Worm (Caenorhabditis elegans) whole organism, mixed stage, embryonic: ENCODE data around the gene sart-3.

ENCODE experiments used
- M03D4.4 ChIP-seq: sonication (generic microtip); optimal IDR thresholded peaks from 2 replicates; lab custom pipeline; 2017; ENCODE audit warnings: mild to moderate bottlenecking, missing genetic modification characterization, missing compliant biosample characterization
- bed-3 ChIP-seq: fragments of 200-800 bp; sonication (Bioruptor generic); optimal IDR thresholded peaks from 3 replicates; lab custom pipeline; 2018; ENCODE audit warnings: mild to moderate bottlenecking, missing genetic modification characterization, moderate library complexity, missing compliant biosample characterization
- blmp-1 ChIP-seq: fragments of 150-350 bp; optimal IDR thresholded peaks from 2 replicates; lab custom pipeline; 2014; ENCODE audit warnings: missing biosample characterization, missing genetic modification characterization
- ceh-39 ChIP-seq: fragments of 150-350 bp; optimal IDR thresholded peaks from 2 replicates; lab custom pipeline; 2014; ENCODE audit warnings: missing biosample characterization, missing genetic modification characterization
- ceh-43 ChIP-seq: fragments of 200-800 bp; sonication (Bioruptor generic); optimal IDR thresholded peaks from 2 replicates; lab custom pipeline; 2018; ENCODE audit warnings: mild to moderate bottlenecking, missing genetic modification characterization, moderate library complexity, missing compliant biosample characterization
- ceh-83 ChIP-seq: fragments of 200-800 bp; sonication (Bioruptor generic); optimal IDR thresholded peaks from 2 replicates; lab custom pipeline; 2018; ENCODE audit warnings: mild to moderate bottlenecking, missing genetic modification characterization, missing compliant biosample characterization
- ces-1 ChIP-seq: fragments of 150-350 bp; optimal IDR thresholded peaks from 2 replicates; lab custom pipeline; 2014; ENCODE audit warnings: missing biosample characterization, missing genetic modification reagents, missing genetic modification characterization
- cnd-1 ChIP-seq: fragments of 200-800 bp; sonication (Bioruptor generic); optimal IDR thresholded peaks from 2 replicates; lab custom pipeline; 2018; ENCODE audit warnings: mild to moderate bottlenecking, missing genetic modification characterization, missing compliant biosample characterization
- drap-1 ChIP-seq: fragments of 200-800 bp; sonication (Bioruptor generic); optimal IDR thresholded peaks from 3 replicates; lab custom pipeline; 2018; ENCODE audit warnings: mild to moderate bottlenecking, missing genetic modification characterization, missing compliant biosample characterization
- elt-1 ChIP-seq: sonication (generic microtip); optimal IDR thresholded peaks from 2 replicates; lab custom pipeline; 2017; ENCODE audit warnings: missing genetic modification characterization, mild to moderate bottlenecking, missing compliant biosample characterization, antibody characterized with exemption, moderate library complexity, borderline replicate concordance; ENCODE audit not compliant: insufficient read depth
- elt-3 ChIP-seq: fragments of 150-350 bp; optimal IDR thresholded peaks from 2 replicates; lab custom pipeline; 2014; ENCODE audit warnings: missing biosample characterization, missing genetic modification characterization
- flh-1 ChIP-seq: fragments of 200-800 bp; sonication (Bioruptor generic); optimal IDR thresholded peaks from 2 replicates; lab custom pipeline; 2018; ENCODE audit warnings: mild to moderate bottlenecking, missing genetic modification characterization, moderate library complexity, missing compliant biosample characterization
- ham-2 ChIP-seq: fragments of 200-800 bp; sonication (Bioruptor generic); optimal IDR thresholded peaks from 2 replicates; lab custom pipeline; 2018; ENCODE audit warnings: mild to moderate bottlenecking, missing genetic modification characterization, missing compliant biosample characterization
- hlh-1 ChIP-seq: fragments of 150-350 bp; optimal IDR thresholded peaks from 2 replicates; lab custom pipeline; 2014; ENCODE audit warnings: missing biosample characterization, missing genetic modification reagents, missing genetic modification characterization
- lin-13 ChIP-seq: fragments of 150-350 bp; optimal IDR thresholded peaks from 2 replicates; lab custom pipeline; 2014; ENCODE audit warnings: missing biosample characterization, missing genetic modification characterization
- lin-32 ChIP-seq: fragments of 200-800 bp; sonication (Bioruptor generic); optimal IDR thresholded peaks from 2 replicates; lab custom pipeline; 2018; ENCODE audit warnings: mild to moderate bottlenecking, missing genetic modification characterization, missing compliant biosample characterization
- lsy-2 ChIP-seq: fragments of 150-350 bp; optimal IDR thresholded peaks from 2 replicates; lab custom pipeline; 2014; ENCODE audit warnings: missing biosample characterization, missing genetic modification characterization
- mab-5 ChIP-seq: fragments of 150-350 bp; optimal IDR thresholded peaks from 2 replicates; lab custom pipeline; 2014; ENCODE audit warnings: missing biosample characterization, missing genetic modification characterization
- mep-1 ChIP-seq: fragments of 150-350 bp; optimal IDR thresholded peaks from 2 replicates; lab custom pipeline; 2017; ENCODE audit warnings: missing biosample characterization, missing genetic modification reagents, missing genetic modification characterization, inconsistent platforms
- nhr-12 ChIP-seq: fragments of 150-350 bp; optimal IDR thresholded peaks from 2 replicates; lab custom pipeline; 2014; ENCODE audit warnings: missing biosample characterization, missing genetic modification characterization
- nhr-2 ChIP-seq: fragments of 150-350 bp; optimal IDR thresholded peaks from 2 replicates; lab custom pipeline; 2014; ENCODE audit warnings: missing biosample characterization, missing genetic modification characterization
- nhr-237 ChIP-seq: fragments of 150-350 bp; optimal IDR thresholded peaks from 2 replicates; lab custom pipeline; 2014; ENCODE audit warnings: missing biosample characterization, missing genetic modification characterization
- nhr-28 ChIP-seq: fragments of 150-350 bp; optimal IDR thresholded peaks from 2 replicates; lab custom pipeline; 2014; ENCODE audit warnings: missing biosample characterization, missing genetic modification characterization
- nhr-76 ChIP-seq: sonication (generic microtip); optimal IDR thresholded peaks from 2 replicates; lab custom pipeline; 2017; ENCODE audit warnings: missing biosample characterization, missing genetic modification characterization
- pha-4 ChIP-seq: fragments of 150-350 bp; optimal IDR thresholded peaks from 2 replicates; lab custom pipeline; 2018; ENCODE audit warnings: missing biosample characterization, missing genetic modification reagents, missing genetic modification characterization
- sem-2 ChIP-seq: fragments of 200-800 bp; sonication (Bioruptor generic); optimal IDR thresholded peaks from 2 replicates; lab custom pipeline; 2018; ENCODE audit warnings: mild to moderate bottlenecking, missing genetic modification characterization, missing compliant biosample characterization
- snpc-4 ChIP-seq: fragments of 150-350 bp; optimal IDR thresholded peaks from 2 replicates; lab custom pipeline; 2014; ENCODE audit warnings: missing biosample characterization, missing genetic modification characterization
- sptf-1 ChIP-seq: sonication (generic microtip); optimal IDR thresholded peaks from 2 replicates; lab custom pipeline; 2017; ENCODE audit warnings: mild to moderate bottlenecking, missing genetic modification characterization, moderate library complexity, missing compliant biosample characterization
- tbx-8 ChIP-seq: fragments of 200-800 bp; sonication (Bioruptor generic); optimal IDR thresholded peaks from 2 replicates; lab custom pipeline; 2018; ENCODE audit warnings: mild to moderate bottlenecking, missing genetic modification characterization, moderate library complexity, missing compliant biosample characterization
- unc-120 ChIP-seq: sonication (generic microtip); optimal IDR thresholded peaks from 2 replicates; lab custom pipeline; 2017; ENCODE audit warnings: missing genetic modification characterization, missing compliant biosample characterization; ENCODE audit not compliant: poor library complexity, severe bottlenecking
- unc-39 ChIP-seq: fragments of 150-350 bp; optimal IDR thresholded peaks from 2 replicates; lab custom pipeline; 2014; ENCODE audit warnings: missing biosample characterization, missing genetic modification characterization
- unc-62 ChIP-seq: fragments of 150-350 bp; optimal IDR thresholded peaks from 2 replicates; lab custom pipeline; 2014; ENCODE audit warnings: missing biosample characterization, missing genetic modification reagents, missing genetic modification characterization
- zip-8 ChIP-seq: fragments of 150-350 bp; optimal IDR thresholded peaks from 2 replicates; lab custom pipeline; 2014; ENCODE audit warnings: missing biosample characterization, missing genetic modification characterization
- ztf-11 ChIP-seq: fragments of 150-350 bp; optimal IDR thresholded peaks from 2 replicates; lab custom pipeline; 2014; ENCODE audit warnings: missing biosample characterization, missing genetic modification characterization

The sart-3 gene

ce11 chrIV:11323666-11324065, 9.1 kb downstream of the sart-3 start:
- TF ChIP-seq mab-5 (tag; lab: Kevin White, UChicago) = no peak
- no peak for TF ChIP-seq nhr-237 (tag; lab: Kevin White, UChicago)
- no peak for TF ChIP-seq lin-32 (GFP tag; lab: Kevin White, UChicago)
- no peak for TF ChIP-seq blmp-1 (tag; lab: Kevin White, UChicago)
- no peak for TF ChIP-seq bed-3 (GFP tag; lab: Kevin White, UChicago)
- no peak for TF ChIP-seq unc-120
- no peak for TF ChIP-seq M03D4.4 (tag; lab: Kevin White, UChicago)
- TF ChIP-seq cnd-1 (tag; lab: Kevin White, UChicago) = no peak
- TF ChIP-seq lin-13 = no peak
- TF ChIP-seq ces-1 (GFP tag; lab: Kevin White, UChicago) = no peak
- no peak for TF ChIP-seq mep-1 (tag; lab: Kevin White, UChicago)
- no peak for TF ChIP-seq ceh-39 (tag; lab: Kevin White, UChicago)
- TF ChIP-seq flh-1 (GFP tag; lab: Kevin White, UChicago) = no peak
- TF ChIP-seq, all 35 proteins: peak for 0

- TF ChIP-seq sem-2 (GFP tag; lab: Kevin White, UChicago) = no peak
- TF ChIP-seq ceh-43 = no peak
- no peak for TF ChIP-seq flh-1 (GFP tag; lab: Kevin White, UChicago)
- TF ChIP-seq unc-39 (tag; lab: Kevin White, UChicago) = no peak
- no peak for TF ChIP-seq elt-1 (tag; lab: Kevin White, UChicago)
- TF ChIP-seq, all 35 proteins: peak for 0
These were observed 12.3 kb downstream of the sart-3 start, which contains the start of gene edg-1 for ce11 chrIV:11320500-11320899. edg-1 (plus strand) TSS chrIV:11320800.

ce11 chrIV:11319884-11320362, 12.8 kb downstream of the sart-3 start, which contains the start of gene B0035.18:
B0035.18 (plus strand) TSS chrIV:11320312.
- no peak for TF ChIP-seq cnd-1 (tag; lab: Kevin White, UChicago)
- TF ChIP-seq lin-32 (GFP tag; lab: Kevin White, UChicago) = no peak
- TF ChIP-seq unc-39 (tag; lab: Kevin White, UChicago) = no peak
- no peak for TF ChIP-seq bed-3 (GFP tag; lab: Kevin White, UChicago)
- TF ChIP-seq lin-13 = no peak
- TF ChIP-seq ces-1 (GFP tag; lab: Kevin White, UChicago) = no peak
- no peak for TF ChIP-seq hlh-1 (tag; lab: Kevin White, UChicago)
- TF ChIP-seq tbx-8 = no peak
- TF ChIP-seq M03D4.4 (tag; lab: Kevin White, UChicago) = no peak
- no peak for TF ChIP-seq elt-1 (tag; lab: Kevin White, UChicago)
- no peak for TF ChIP-seq ham-2
- TF ChIP-seq lsy-2 (tag; lab: Kevin White, UChicago) = no peak
- TF ChIP-seq nhr-76 (tag; lab: Kevin White, UChicago) = no peak
- TF ChIP-seq snpc-4 (tag; lab: Kevin White, UChicago) = no peak
- no peak for TF ChIP-seq elt-3 (tag; lab: Kevin White, UChicago)
- no peak for TF ChIP-seq unc-62
- no peak for TF ChIP-seq nhr-28 (tag; lab: Kevin White, UChicago)
- no peak for TF ChIP-seq blmp-1 (tag; lab: Kevin White, UChicago)
- TF ChIP-seq zip-8 (tag; lab: Kevin White, UChicago) = no peak
- TF ChIP-seq ceh-83 = no peak

- TF ChIP-seq unc-39 (tag; lab: Kevin White, UChicago) (no peak), mep-1 (tag; lab: Kevin White, UChicago) (no peak), tbx-8 (no peak), nhr-76 (tag; lab: Kevin White, UChicago) (no peak)
These were observed 15.7 kb downstream of the sart-3 start, which contains the start of gene gspd-1 for ce11 chrIV:11317119-11317518. gspd-1 (plus strand) TSS chrIV:11317419.

ce11 chrIV:11316640-11317039, 16.1 kb downstream of the sart-3 start:
- TF ChIP-seq unc-62 (no peak), nhr-28 (tag; lab: Kevin White, UChicago) (no peak), nhr-12 (tag; lab: Kevin White, UChicago) (no peak), unc-120 (no peak), M03D4.4 (tag; lab: Kevin White, UChicago) (no peak), sem-2 (GFP tag; lab: Kevin White, UChicago) (no peak), blmp-1 (tag; lab: Kevin White, UChicago) (no peak), sptf-1 (tag; lab: Kevin White, UChicago) (no peak), ztf-11 (tag; lab: Kevin White, UChicago) (no peak), nhr-2 (tag; lab: Kevin White, UChicago) (no peak), pha-4 (tag; lab: Kevin White, UChicago) (no peak), tbx-8 (no peak), snpc-4 (tag; lab: Kevin White, UChicago) (no peak), lin-13 (no peak), elt-3 (tag; lab: Kevin White, UChicago) (no peak), bed-3 (GFP tag; lab: Kevin White, UChicago) (no peak), drap-1 (GFP tag; lab: Kevin White, UChicago) (no peak), nhr-237 (tag; lab: Kevin White, UChicago) (no peak), mab-5 (tag; lab: Kevin White, UChicago) (no peak), nhr-76 (tag; lab: Kevin White, UChicago) (no peak)
- TF ChIP-seq, all 35 proteins: peak for 0
